Fruit fly (Drosophila melanogaster): Measurements from ENCODE around the gene MED17.
A peak's percentile ranks its signal among the peaks of the same experiment; 100 is the strongest.

The MED17 gene

dm6 chr3R:18226043-18226808, 37.4 kb downstream of the MED17 start, which contains the start of the genes CG7168 and Mdh2 (continued):
- TF ChIP-seq pros (GFP tag; optimal IDR thresholded peaks at IDR 0.05) (no peak), knrl (GFP tag; IDR thresholded peaks at IDR 0.05; ENCODE audit: partially characterized antibody) (peak; percentile 79), CG13287 (GFP tag; IDR thresholded peaks at IDR 0.05; ENCODE audit: partially characterized antibody) (peak; percentile 87), CG9609 (GFP tag; optimal IDR thresholded peaks at IDR 0.05) (no peak), Opbp (GFP tag; IDR thresholded peaks at IDR 0.05; ENCODE audit: partially characterized antibody) (peak; percentile 87; the same call in 2 of the 3 replicates), Ets97D (GFP tag; optimal IDR thresholded peaks at IDR 0.05) (peak; percentile 67), Lim3 (GFP tag; IDR thresholded peaks at IDR 0.05) (no peak), CG17186 (GFP tag; optimal IDR thresholded peaks at IDR 0.05) (peak; percentile 19), Doc3 (GFP tag; IDR thresholded peaks at IDR 0.05; ENCODE audit: partially characterized antibody) (peak; percentile 84), Scr (GFP tag; IDR thresholded peaks at IDR 0.05; ENCODE audit: partially characterized antibody) (peak; percentile 84), CHES-1-like (GFP tag; optimal IDR thresholded peaks at IDR 0.05) (peak; percentile 36), Lhr (GFP tag; optimal IDR thresholded peaks at IDR 0.05) (peak; percentile 16), CG4617 (GFP tag; optimal IDR thresholded peaks at IDR 0.05; ENCODE audit: borderline replicate concordance) (peak; percentile 30), HLH54F (GFP tag; optimal IDR thresholded peaks at IDR 0.05) (no peak), CG34422 (GFP tag; IDR thresholded peaks at IDR 0.05) (no peak), CG7372 (GFP tag; IDR thresholded peaks at IDR 0.05) (no peak), CG42726 (GFP tag; IDR thresholded peaks at IDR 0.05; ENCODE audit: partially characterized antibody) (peak; percentile 79), CG34224 (GFP tag; IDR thresholded peaks at IDR 0.05; ENCODE audit: partially characterized antibody) (peak; percentile 79), Med (GFP tag) (peak; percentile 72), CTCF (GFP tag; optimal IDR thresholded peaks at IDR 0.05) (peak; percentile 9), schlank (tag; optimal IDR thresholded peaks at IDR 0.05) (no peak), HmgD (GFP tag; optimal IDR thresholded peaks at IDR 0.05) (peak; percentile 2), pb (GFP tag; optimal IDR thresholded peaks at IDR 0.05) (no peak), Bgb (GFP tag; IDR thresholded peaks at IDR 0.05; ENCODE audit: partially characterized antibody) (peak; percentile 88), dmrt99B (tag; optimal IDR thresholded peaks at IDR 0.05) (no peak), CG4404 (GFP tag; IDR thresholded peaks at IDR 0.05) (no peak), BEAF-32 (GFP tag; optimal IDR thresholded peaks at IDR 0.05) (peak; percentile 81), YL-1 (GFP tag; optimal IDR thresholded peaks at IDR 0.05) (peak; percentile 0), zfh1 (GFP tag; IDR thresholded peaks at IDR 0.05) (0 out of 3 replicates have a peak, but pooled peaks have one; percentile 17), jigr1 (GFP tag; IDR thresholded peaks at IDR 0.05) (no peak), Bdp1 (GFP tag; optimal IDR thresholded peaks at IDR 0.05) (no peak), CG18011 (GFP tag; optimal IDR thresholded peaks at IDR 0.05) (no peak), CG2712 (tag; optimal IDR thresholded peaks at IDR 0.05) (peak; percentile 13), HLH4C (GFP tag; IDR thresholded peaks at IDR 0.05; ENCODE audit: partially characterized antibody) (peak; percentile 94), hbn (GFP tag; IDR thresholded peaks at IDR 0.05; ENCODE audit: partially characterized antibody) (peak; percentile 69), ap (GFP tag; IDR thresholded peaks at IDR 0.05) (no peak), oc (tag; optimal IDR thresholded peaks at IDR 0.05) (no peak), CG11560 (tag; IDR thresholded peaks at IDR 0.05) (peak; percentile 80; the same call in 2 of the 3 replicates), CG4360 (GFP tag; IDR thresholded peaks at IDR 0.05) (peak; percentile 92), CG11723 (GFP tag; optimal IDR thresholded peaks at IDR 0.05) (no peak), Eip74EF (GFP tag; optimal IDR thresholded peaks at IDR 0.05) (no peak), sens (GFP tag) (peak; percentile 71), scrt (GFP tag; optimal IDR thresholded peaks at IDR 0.05) (peak; percentile 51), pnt (GFP tag; optimal IDR thresholded peaks at IDR 0.05) (no peak), CG17802 (tag; optimal IDR thresholded peaks at IDR 0.05) (no peak), nmo (GFP tag; optimal IDR thresholded peaks at IDR 0.05) (peak; percentile 47), Dref (GFP tag; IDR thresholded peaks at IDR 0.05) (peak; percentile 92), CG17829 (tag; optimal IDR thresholded peaks at IDR 0.05) (peak; percentile 31)
